Fruit fly (Drosophila melanogaster) whole organism, adult: ENCODE data around the gene P5cr.

Experiments used
- CG11617 ChIP-seq: fragments of 200-800 bp; sonication (Bioruptor generic); optimal IDR thresholded peaks from 2 replicates; lab custom pipeline; 2017; ENCODE audit warnings: mild to moderate bottlenecking, missing biosample characterization, missing genetic modification reagents, missing genetic modification characterization
- CG12768 ChIP-seq: fragments of 200-800 bp; sonication (Bioruptor generic); optimal IDR thresholded peaks from 2 replicates; lab custom pipeline; 2017; ENCODE audit warnings: missing biosample characterization, missing genetic modification characterization, mild to moderate bottlenecking, moderate library complexity, missing genetic modification reagents
- CG14711 ChIP-seq: fragments of 200-800 bp; sonication (Bioruptor generic); optimal IDR thresholded peaks from 2 replicates; lab custom pipeline; 2018; ENCODE audit warnings: missing biosample characterization, mild to moderate bottlenecking, missing genetic modification characterization, moderate library complexity
- CG1620 ChIP-seq: fragments of 200-800 bp; sonication (Bioruptor generic); optimal IDR thresholded peaks from 2 replicates; lab custom pipeline; 2016; ENCODE audit warnings: missing biosample characterization, missing genetic modification characterization
- CG33017 ChIP-seq: fragments of 200-800 bp; sonication (Bioruptor generic); optimal IDR thresholded peaks from 2 replicates; lab custom pipeline; 2018; ENCODE audit warnings: missing biosample characterization, mild to moderate bottlenecking, missing genetic modification characterization, moderate library complexity
- CG5204 ChIP-seq: fragments of 200-800 bp; sonication (Bioruptor generic); optimal IDR thresholded peaks from 2 replicates; lab custom pipeline; 2016; ENCODE audit warnings: missing biosample characterization, missing genetic modification characterization
- CG7045 ChIP-seq: fragments of 200-800 bp; sonication (Bioruptor generic); optimal IDR thresholded peaks from 2 replicates; lab custom pipeline; 2017; ENCODE audit warnings: missing biosample characterization, mild to moderate bottlenecking, missing genetic modification characterization
- CG7101 ChIP-seq: fragments of 200-800 bp; sonication (Bioruptor generic); optimal IDR thresholded peaks from 2 replicates; lab custom pipeline; 2018; ENCODE audit warnings: missing biosample characterization, mild to moderate bottlenecking, missing genetic modification characterization, moderate library complexity
- Clk ChIP-seq: fragments of 200-800 bp; sonication (Bioruptor generic); optimal IDR thresholded peaks from 2 replicates; lab custom pipeline; 2017; ENCODE audit warnings: missing biosample characterization, missing genetic modification characterization
- Crg-1 ChIP-seq: fragments of 200-800 bp; sonication (Bioruptor generic); optimal IDR thresholded peaks from 2 replicates; lab custom pipeline; 2016; ENCODE audit warnings: missing biosample characterization, missing genetic modification characterization
- Hr96 ChIP-seq: fragments of 200-800 bp; sonication (Bioruptor generic); optimal IDR thresholded peaks from 2 replicates; lab custom pipeline; 2016; ENCODE audit warnings: missing biosample characterization, missing genetic modification characterization
- Mnt ChIP-seq: fragments of 200-800 bp; sonication (Bioruptor generic); optimal IDR thresholded peaks from 2 replicates; lab custom pipeline; 2016; ENCODE audit warnings: missing biosample characterization, mild to moderate bottlenecking, missing genetic modification characterization
- bab1 ChIP-seq: fragments of 200-800 bp; sonication (Bioruptor generic); optimal IDR thresholded peaks from 3 replicates; lab custom pipeline; 2019; ENCODE audit warnings: missing biosample characterization, mild to moderate bottlenecking, missing genetic modification characterization, moderate library complexity
- cic ChIP-seq: fragments of 200-800 bp; sonication (Bioruptor generic); optimal IDR thresholded peaks from 2 replicates; lab custom pipeline; 2017; ENCODE audit warnings: missing biosample characterization, mild to moderate bottlenecking, missing genetic modification characterization, moderate library complexity
- cnc ChIP-seq, 2 experiments: fragments of >200 bp; optimal IDR thresholded peaks; 2 replicates each; lab custom pipeline; 2017
- kay ChIP-seq: fragments of 200-800 bp; sonication (Bioruptor generic); peaks from one replicate; lab custom pipeline; 2016; ENCODE audit warnings: missing biosample characterization, missing genetic modification characterization, borderline replicate concordance
- ovo ChIP-seq: fragments of 200-800 bp; sonication (Bioruptor generic); optimal IDR thresholded peaks from 2 replicates; lab custom pipeline; 2016; ENCODE audit warnings: missing biosample characterization, missing genetic modification characterization
- pad ChIP-seq: fragments of 200-800 bp; sonication (Bioruptor generic); optimal IDR thresholded peaks from 3 replicates; lab custom pipeline; 2017; ENCODE audit warnings: missing biosample characterization, missing genetic modification characterization, mild to moderate bottlenecking, moderate library complexity, missing genetic modification reagents
- tj ChIP-seq: fragments of 200-800 bp; sonication (Bioruptor generic); optimal IDR thresholded peaks from 3 replicates; lab custom pipeline; 2017; ENCODE audit warnings: missing biosample characterization, mild to moderate bottlenecking, missing genetic modification characterization, moderate library complexity
- toe ChIP-seq: fragments of 200-800 bp; sonication (Bioruptor generic); optimal IDR thresholded peaks from 2 replicates; lab custom pipeline; 2016; ENCODE audit warnings: missing biosample characterization, missing genetic modification characterization

Gene P5cr

DNA sequence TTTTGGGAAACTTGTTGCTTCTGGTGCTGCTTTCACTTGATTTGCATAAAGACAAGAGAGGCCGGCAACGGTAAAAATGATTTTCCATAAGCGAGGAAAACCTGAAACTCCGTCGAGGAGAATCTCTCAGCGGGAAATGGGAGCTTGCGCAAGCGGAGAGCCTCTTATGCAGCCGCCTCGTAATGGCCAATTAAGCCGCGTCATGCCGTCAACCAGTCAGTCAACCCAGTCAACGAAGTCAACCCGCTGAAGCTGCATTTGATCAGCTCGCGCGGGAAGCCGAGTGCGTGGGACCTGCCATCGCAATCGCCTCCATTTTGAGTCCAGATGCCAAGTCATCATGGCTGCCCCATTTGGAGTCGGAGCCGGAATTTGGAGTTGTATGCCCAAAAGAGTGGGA lies 35.6 kb upstream of the P5cr start:
- TF ChIP-seq CG1620 (GFP tag; lab: Kevin White, UChicago) (no peak), toe (GFP tag; lab: Kevin White, UChicago) (no peak), CG14711 (no peak), pad (GFP tag; lab: Kevin White, UChicago) (no peak), bab1 (GFP tag; lab: Kevin White, UChicago) (no peak), CG33017 (tag; lab: Kevin White, UChicago) (no peak), CG11617 (GFP tag; lab: Kevin White, UChicago) (no peak), kay (no peak), CG12768 (GFP tag; lab: Kevin White, UChicago) (no peak), Hr96 (no peak), CG7045 (GFP tag; lab: Kevin White, UChicago) (no peak), cic (GFP tag; lab: Kevin White, UChicago) (no peak), Mnt (GFP tag; lab: Kevin White, UChicago) (no peak), Clk (GFP tag; lab: Kevin White, UChicago) (no peak), cnc (optimal IDR thresholded peaks at IDR 0.05; lab: Kevin White, UChicago) (no peak), CG5204 (GFP tag; lab: Kevin White, UChicago) (no peak), ovo (no peak), CG7101 (no peak), Crg-1 (GFP tag; lab: Kevin White, UChicago) (no peak), tj (GFP tag; lab: Kevin White, UChicago) (no peak)

DNA sequence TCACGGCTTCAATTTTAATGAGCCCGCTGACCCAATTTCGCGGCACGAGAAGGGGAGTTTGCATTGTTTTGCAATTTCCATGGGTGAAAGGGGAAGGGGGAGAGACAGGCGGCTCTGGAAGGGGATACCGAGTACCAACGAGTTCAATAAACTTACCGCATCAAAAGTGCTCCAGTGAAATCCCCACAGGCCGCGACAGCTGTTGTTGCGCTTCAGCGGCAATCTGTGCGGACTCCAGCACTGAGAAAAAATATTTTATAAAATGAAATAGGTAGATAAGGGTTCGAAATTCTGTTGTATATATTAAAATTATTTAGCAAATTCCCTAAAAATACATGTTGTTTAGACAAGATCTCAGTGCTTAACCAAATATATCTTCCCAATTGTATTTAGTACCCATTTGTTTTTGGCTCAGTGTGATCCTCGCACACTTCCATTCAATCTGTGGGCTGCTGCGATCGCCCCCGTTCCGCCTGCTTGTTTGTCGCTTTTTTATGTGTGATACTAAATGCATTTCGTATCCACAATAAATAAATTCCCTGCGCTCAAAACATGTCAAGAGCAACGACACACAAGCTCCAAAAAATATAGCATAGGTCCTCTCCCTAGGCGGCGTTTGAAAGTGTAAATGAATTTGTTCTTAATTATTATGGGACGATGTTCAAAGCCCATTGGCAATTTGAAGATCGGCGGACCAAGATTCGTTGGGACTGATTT lies 33.0 kb upstream of the P5cr start:
- TF ChIP-seq CG11617 (GFP tag; lab: Kevin White, UChicago) (no peak), kay (peak; percentile 18), CG12768 (GFP tag; lab: Kevin White, UChicago) (no peak), CG14711 (no peak)

DNA sequence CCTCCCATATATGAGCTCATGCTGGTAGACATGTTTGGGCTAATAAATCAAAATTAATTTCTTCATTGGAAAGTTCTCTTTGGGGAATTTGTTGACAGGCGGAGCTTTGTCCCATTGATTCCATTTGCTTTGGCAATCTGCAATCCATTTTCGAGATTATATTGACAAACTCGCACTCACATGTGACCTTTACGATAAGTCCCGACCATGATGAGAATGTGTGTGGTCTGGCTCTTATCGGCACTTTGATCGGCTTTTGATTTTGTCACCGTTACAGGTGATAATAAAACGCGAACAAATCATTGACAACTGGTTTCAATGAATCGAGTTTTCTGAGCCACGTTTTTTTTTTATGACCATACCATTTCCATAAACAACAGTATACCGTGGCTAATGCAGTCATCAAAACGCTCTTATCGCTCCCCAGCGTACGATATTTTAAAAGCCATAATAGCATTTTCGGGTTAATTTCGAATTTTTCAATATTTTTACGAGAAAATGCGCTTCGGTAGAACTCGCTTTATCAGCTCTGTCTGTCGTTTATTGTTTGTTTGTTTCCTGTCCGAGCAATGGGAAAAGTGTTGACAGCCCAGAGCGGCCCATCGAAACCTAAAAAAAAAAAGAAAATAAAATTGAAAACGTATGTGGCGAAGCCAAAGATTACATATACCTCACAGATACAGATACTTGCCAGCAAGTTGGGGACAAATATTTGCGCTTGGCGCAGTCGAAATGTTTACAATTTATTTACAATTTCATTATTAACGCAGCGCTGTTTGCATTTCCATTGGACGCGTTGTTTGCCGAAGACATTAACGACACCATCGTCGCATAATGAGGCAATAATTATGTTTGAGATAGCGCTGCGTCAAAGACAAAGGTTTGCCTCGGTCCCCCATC lies 31.1 kb upstream of the P5cr start:
- TF ChIP-seq ovo, result peak; percentile 20
- peak; percentile 43 for TF ChIP-seq kay
- peak; percentile 23 for TF ChIP-seq CG7101
- TF ChIP-seq cic (GFP tag; lab: Kevin White, UChicago), result no peak
- TF ChIP-seq CG11617 (GFP tag; lab: Kevin White, UChicago), result peak; percentile 13

DNA sequence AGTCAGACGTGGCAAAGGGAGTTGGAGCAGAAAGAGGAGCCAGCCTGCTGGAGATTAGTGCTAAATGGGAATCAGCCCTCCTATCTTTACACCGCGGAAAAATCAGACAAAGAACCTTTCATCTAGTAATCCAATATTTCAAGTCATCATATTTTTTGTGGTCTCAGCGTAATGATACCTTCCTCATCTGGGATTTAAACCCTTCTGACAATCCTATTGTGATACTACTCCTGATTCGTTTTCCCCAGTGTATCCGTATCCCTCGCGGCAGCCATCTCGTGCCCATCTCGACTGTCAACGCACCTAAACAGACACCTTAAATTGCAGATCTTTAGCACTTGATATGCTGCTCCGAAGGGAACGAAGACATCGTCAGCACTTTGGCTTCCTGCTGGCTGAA lies 30.4 kb upstream of the P5cr start:
- no peak for TF ChIP-seq ovo
- no peak for TF ChIP-seq CG5204 (GFP tag; lab: Kevin White, UChicago)
- no peak for TF ChIP-seq Crg-1 (GFP tag; lab: Kevin White, UChicago)
- TF ChIP-seq kay, result no peak

DNA sequence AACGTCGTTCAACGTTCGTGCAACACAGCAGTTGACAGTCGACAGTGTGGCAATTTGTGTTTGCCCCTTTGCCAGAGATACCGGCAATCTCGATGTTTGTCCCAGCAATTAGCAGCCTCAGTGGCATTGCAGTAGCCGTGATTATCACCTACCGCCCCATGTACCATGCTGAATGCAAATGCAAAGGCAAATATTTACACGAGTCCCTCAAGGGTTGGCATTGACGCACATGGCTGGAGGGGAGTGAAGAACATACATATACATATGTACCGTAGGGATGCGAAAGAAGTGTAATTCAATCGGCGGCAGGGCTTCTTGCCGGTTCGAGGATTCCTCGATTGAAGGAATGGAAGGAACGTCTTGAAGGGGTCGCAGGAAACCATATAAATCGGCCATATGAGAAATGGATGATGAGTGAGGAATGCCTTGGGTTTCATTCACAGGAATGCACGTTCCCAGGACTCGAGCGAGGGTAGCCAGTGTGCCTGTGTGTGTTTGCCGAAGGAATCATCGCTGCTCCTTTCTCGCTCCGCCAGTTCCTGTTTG lies 28.8 kb upstream of the P5cr start:
- TF ChIP-seq CG33017 (tag; lab: Kevin White, UChicago), result no peak
- no peak for TF ChIP-seq CG7045 (GFP tag; lab: Kevin White, UChicago)
- no peak for TF ChIP-seq ovo
- no peak for TF ChIP-seq bab1 (GFP tag; lab: Kevin White, UChicago)
- TF ChIP-seq Crg-1 (GFP tag; lab: Kevin White, UChicago), result no peak
- no peak for TF ChIP-seq CG7101
- no peak for TF ChIP-seq kay
- TF ChIP-seq tj (GFP tag; lab: Kevin White, UChicago), result no peak
- TF ChIP-seq Clk (GFP tag; lab: Kevin White, UChicago), result no peak
- no peak for TF ChIP-seq Mnt (GFP tag; lab: Kevin White, UChicago)
- no peak for TF ChIP-seq CG1620 (GFP tag; lab: Kevin White, UChicago)
- TF ChIP-seq CG11617 (GFP tag; lab: Kevin White, UChicago), result no peak
- no peak for TF ChIP-seq CG12768 (GFP tag; lab: Kevin White, UChicago)

DNA sequence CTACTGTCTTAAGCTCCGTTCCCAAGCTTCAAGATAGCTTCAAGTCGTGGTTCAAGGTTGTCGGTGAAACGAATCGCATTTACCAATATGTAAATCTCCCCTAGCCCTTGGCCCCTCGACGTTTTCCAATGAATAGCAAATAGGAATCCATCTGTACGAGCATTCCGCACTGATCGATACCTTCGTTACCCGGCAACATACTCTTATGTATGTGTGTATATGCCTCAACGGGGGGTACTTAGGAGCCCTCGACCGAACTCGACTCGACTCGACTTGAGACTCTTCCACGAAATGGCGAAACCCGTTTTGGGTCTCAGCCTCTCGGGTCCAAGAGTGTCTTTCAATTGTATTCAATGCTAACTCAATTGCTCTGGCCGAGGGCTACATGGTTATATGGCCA lies 27.0 kb upstream of the P5cr start:
- TF ChIP-seq CG12768 (GFP tag; lab: Kevin White, UChicago) (no peak), CG7045 (GFP tag; lab: Kevin White, UChicago) (no peak), CG1620 (GFP tag; lab: Kevin White, UChicago) (no peak)

DNA sequence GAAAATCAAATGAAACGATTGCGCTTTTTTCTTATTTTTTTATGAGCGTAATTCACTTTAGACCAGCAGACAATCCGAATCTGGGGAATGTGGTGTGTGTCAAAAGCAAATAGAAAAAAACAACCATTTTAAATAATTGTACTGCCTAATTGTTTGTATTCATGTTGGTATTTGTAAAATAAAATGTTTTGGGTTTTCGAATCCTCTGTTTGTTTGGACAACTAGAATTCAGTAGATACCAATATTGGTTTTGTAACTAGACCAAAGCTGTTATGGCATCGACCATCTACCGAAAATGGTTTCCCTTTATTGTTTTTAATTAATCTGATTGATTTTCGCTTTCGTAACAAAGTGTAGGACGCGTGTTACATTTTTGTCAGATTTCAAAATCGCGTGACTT lies 17.8 kb upstream of the P5cr start:
- TF ChIP-seq CG12768 (GFP tag; lab: Kevin White, UChicago) (no peak), cic (GFP tag; lab: Kevin White, UChicago) (no peak), Clk (GFP tag; lab: Kevin White, UChicago) (no peak), CG14711 (no peak), Crg-1 (GFP tag; lab: Kevin White, UChicago) (no peak), CG11617 (GFP tag; lab: Kevin White, UChicago) (no peak), tj (GFP tag; lab: Kevin White, UChicago) (no peak), Mnt (GFP tag; lab: Kevin White, UChicago) (no peak), toe (GFP tag; lab: Kevin White, UChicago) (no peak)
